Worm (Caenorhabditis elegans) whole organism, dauer: ENCODE results near the gene F16H6.7.
"Not testable (repeated sequence)": the region's sequence is repeated elsewhere in the genome, so short reads cannot be mapped to it uniquely, and the experiment has no call there.

ENCODE experiments used
- unc-62 ChIP-seq: sonication (generic microtip); optimal IDR thresholded peaks from 2 replicates; lab custom pipeline; 2017; ENCODE audit warnings: missing biosample characterization, missing genetic modification reagents, missing genetic modification characterization

F16H6.7 gene

DNA sequence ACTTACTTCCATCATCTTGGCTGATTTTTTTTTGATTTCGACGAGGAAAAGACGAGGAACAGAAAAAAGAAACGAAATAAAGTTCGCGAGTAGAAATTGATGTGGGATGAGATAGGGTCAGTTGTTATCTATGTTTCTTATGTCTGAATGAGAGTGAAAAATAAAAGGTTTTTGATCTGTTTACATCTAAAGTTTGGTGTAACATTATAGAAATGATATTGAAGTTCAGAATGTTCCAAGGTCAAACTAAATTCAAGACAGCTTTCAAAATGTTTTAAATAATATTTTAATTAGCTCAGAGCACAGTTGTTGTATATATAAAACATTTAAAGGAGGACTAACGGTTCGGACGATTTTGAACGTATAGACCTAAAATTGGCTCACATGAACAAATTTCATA lies at the start of gene F16H6.7:
TSS of gene F16H6.7 (minus strand) at position 101 of the 400 bp plus-strand sequence.
- TF ChIP-seq unc-62 (GFP tag; lab: Kevin White, UChicago), result no peak

DNA sequence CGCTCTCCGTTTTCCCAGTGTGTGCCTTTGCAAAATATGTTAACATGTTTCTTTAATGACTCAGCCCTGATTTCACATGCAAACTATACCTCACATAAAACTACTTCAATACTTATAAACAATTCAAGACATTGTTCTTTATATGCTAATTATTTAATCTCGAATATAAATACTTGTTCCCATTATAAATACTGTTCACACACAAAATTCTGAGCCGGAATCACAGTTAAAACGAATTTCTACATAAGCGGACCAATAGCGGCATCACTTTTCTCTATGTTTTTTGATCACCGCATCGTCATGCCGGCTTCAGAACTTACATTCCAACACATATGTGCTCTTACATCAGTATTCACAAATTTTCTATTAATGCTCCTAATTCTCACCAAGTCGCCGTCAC lies 45.5 kb upstream of the F16H6.7 start, which contains the start of gene R10E8.5:
TSS of gene R10E8.5 (plus strand) at position 301 of the 400 bp plus-strand sequence.
- TF ChIP-seq unc-62 (GFP tag; lab: Kevin White, UChicago), result no peak

DNA sequence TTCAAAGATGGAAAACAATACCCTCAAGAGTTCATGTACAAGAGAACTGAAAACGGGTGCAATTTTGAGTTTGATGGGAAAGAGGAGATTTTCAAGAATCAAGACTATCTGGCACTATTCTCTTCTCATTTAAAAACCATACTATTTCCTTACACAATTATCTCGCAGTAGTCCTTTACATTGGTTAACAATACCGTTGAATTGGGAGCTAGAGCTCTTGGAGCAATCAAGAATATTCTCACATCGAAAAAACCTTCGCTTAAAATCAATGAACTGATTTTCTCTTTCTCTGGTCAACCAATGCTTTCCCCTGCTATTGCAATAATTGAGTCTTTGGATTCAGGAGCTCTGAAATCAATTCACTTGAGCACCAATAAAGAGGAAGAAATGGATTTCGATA lies 44.5 kb upstream of the F16H6.7 start, which contains the start of gene R10E8.2:
TSS of gene R10E8.2 (plus strand) at position 301 of the 400 bp plus-strand sequence.
- no peak for TF ChIP-seq unc-62 (GFP tag; lab: Kevin White, UChicago)

DNA sequence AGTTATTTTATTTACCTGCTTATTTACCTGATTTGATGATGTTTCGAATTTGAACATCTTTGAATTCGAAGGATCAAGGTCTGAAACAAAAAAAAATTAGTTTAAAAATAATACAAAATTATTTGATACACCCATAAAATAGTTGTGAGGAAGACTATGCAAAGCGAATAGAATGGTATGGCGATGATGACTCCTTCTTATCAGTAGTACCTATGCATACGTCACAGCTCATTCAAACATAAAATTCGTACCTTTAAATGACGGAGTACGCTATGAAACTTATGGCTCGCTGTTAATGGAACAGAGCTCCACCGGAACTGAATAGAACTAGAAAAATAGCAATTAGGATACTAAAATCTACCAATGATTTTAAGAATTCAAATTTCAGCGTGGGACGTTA lies 43.3 kb upstream of the F16H6.7 start, which contains the start of gene R10E8.1:
TSS of gene R10E8.1 (minus strand) at position 178 of the 400 bp plus-strand sequence.
- no peak for TF ChIP-seq unc-62 (GFP tag; lab: Kevin White, UChicago)

DNA sequence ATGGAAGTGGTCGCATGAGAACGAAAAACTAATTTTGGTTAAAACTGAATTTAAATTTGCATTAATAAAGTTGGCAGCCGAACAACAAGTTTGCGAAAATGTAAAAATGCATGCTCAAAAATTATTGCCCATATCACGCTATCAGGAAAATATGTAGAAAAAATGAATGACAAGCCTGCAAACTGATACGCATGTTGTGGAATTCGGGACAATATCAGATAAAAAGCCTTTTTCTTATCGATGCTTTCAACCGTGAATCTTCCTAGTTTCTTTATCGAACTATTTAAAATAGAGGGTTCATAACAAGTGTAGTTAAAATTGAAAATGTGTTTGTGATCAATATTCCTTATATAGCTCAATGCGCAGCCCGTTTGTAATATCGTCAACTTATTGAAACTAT lies 37.1 kb upstream of the F16H6.7 start:
- no peak for TF ChIP-seq unc-62 (GFP tag; lab: Kevin White, UChicago)

DNA sequence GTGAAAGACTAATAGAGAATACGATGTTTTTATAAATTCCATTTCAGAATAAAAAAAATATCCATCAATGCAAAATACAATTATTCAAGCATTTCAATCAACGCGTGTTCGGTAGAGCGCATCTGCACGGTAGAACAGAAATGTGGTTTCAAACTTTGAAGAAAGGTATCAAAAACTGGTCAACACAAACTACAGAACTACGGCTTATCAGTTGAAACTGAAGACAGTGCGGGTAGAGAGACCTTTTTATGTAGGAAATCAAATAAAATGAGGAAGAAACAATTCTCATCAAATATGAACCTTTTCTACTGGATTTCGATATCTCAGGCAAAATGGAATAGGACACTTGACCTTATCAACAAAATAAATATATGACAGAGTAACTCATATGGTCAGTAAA lies 35.4 kb upstream of the F16H6.7 start:
- TF ChIP-seq unc-62 (GFP tag; lab: Kevin White, UChicago), result no peak

DNA sequence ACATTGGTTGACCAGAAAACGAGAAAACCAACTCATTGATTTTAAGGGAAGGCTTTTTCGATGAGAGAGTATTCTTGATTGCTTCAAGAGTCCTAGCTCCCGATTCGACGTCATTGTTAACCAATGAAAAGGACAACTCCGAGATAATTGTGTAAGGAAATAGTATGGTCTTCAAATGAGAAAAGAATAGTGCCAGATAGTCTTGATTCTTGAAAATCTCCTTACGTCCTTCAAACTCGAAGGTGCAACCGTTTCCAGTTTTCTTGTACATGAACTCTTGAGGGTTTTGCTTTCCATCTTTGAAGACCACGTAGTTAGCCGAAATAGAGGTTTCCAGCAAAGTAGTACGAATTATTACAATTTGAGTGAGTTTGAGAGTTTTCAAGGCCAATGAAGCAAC lies 34.3 kb upstream of the F16H6.7 start:
- no peak for TF ChIP-seq unc-62 (GFP tag; lab: Kevin White, UChicago)

DNA sequence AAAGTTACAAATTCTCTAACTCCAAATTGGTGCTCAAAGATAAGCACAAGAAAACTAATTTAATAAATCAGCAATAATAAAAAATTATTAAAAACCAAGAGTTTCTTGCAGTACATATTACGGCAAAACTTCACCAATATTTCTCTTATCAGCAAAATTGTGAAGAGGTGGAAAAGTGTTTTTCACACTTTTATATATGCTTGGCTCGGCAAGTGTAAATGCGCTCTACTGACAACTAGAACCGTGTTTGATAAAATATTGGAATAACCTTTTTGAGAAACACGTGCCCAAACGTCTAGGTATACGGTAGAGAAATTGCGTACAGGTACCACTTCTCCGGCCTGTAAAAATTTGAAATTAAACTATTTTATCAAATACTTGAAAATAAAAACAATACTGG lies 32.4 kb upstream of the F16H6.7 start, which contains the start of gene R10E8.8:
TSS of gene R10E8.8 (minus strand) at position 343 of the 400 bp plus-strand sequence.
- TF ChIP-seq unc-62 (GFP tag; lab: Kevin White, UChicago), result no peak

DNA sequence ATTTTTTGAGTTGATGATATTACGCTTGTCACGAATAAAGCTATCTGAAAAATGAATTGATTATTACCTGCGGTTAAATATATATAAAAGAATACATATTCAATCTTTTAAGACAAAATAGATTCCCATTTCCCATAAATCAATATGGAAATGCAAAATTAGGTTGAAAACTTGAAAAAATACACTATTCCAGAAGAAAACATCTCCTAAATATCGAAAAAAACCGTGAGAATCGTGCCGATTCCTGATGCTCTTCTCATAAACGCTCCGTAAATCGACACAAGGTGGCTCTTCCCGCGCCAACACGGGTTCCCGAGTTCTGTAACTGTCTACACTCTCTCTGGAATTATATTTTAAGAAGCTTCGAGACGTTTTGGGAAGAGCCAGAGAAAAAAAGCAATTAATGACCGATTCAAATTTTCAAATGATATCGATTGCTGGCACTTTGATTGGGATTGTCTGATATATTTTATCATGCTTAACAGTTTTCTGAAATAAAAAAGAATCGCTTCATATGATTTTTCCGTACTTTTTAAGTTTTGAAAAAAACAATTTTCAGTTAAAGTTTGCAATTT lies 27.8 kb upstream of the F16H6.7 start, which contains the start of gene R10E8.3:
TSS of gene R10E8.3 (minus strand) at position 51 of the 575 bp plus-strand sequence.
- TF ChIP-seq unc-62 (GFP tag; lab: Kevin White, UChicago), result no peak

DNA sequence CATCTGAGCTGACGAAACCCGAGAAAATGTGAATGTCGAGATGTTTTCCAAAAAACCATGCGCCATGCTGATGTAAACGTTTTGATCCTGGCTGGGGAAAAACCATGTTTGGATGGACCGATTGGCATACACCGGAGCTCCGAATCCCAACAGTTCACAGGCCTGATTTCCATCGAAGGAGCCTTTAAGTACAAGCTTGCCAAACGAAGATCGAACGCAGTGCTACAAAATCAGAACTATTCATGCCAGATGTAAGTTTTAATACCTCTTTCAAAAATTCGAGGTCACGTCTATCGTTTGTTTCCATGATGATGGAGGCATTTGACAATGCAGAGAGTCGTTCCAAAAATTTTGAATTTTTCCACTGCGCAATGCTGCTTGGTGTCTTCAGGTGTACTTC lies 26.8 kb upstream of the F16H6.7 start:
- no peak for TF ChIP-seq unc-62 (GFP tag; lab: Kevin White, UChicago)

DNA sequence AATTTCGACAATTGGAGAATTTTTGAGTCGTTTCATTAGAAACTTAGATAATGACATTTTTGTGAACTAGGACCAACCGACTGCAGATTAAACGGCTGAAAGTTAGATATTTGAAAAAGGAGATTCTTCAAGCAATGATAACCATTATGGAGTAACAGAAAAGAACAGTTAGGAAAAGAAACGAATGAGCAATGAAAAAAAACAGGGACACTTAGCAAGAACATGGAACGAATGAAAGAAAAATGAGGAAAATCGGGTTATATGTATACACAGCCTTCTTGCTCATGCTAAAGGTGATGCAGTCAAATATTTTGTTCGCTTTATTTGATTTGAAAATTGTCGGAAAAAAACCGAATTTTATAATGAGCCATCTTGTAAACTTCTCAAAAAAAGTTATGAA lies 15.4 kb upstream of the F16H6.7 start, which contains the start of gene F16H6.10:
TSS of gene F16H6.10 (minus strand) at position 101 of the 400 bp plus-strand sequence.
- no peak for TF ChIP-seq unc-62 (GFP tag; lab: Kevin White, UChicago)

DNA sequence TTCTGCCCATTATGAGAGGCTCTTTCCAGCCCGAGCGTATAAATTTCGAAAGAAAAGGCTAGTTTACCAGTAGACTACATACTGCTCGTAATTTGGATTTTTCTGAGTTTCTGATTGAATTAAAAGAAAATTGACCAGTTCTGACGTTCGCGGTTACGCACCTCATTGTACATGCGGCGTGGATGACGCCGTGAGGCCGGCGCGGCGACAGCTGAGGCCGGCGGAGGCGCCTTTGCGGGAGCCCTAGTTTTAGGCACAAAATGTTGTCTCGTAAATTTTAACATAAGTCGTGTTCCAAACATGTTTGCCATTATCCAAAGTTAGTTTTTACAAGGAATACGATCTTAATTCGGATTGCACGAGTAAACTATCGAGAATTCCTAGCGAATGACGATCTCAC lies 7.8 kb upstream of the F16H6.7 start, which contains the start of gene F16H6.9:
TSS of gene F16H6.9 (plus strand) at position 301 of the 400 bp plus-strand sequence.
- TF ChIP-seq unc-62 (GFP tag; lab: Kevin White, UChicago), result not testable (repeated sequence)

DNA sequence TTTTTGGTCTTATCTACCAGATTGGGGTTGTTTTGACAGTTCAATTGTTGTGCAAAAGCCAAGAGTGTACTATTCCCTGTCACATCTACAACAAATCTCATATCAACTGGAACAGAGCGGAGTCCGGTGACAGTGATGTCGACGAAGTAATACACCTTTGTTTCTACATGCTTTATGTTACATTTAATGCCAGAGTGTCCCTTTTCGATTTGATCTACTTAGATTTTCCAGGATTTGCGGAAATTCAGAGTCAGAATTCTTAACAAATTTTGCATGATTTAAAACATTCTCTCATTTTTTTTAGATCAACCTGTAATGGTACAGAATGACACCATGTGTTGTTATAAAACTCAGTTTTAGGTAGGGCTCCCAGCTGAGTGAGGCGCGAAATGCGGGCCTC lies 7.2 kb upstream of the F16H6.7 start, which contains the start of gene F16H6.8:
TSS of gene F16H6.8 (minus strand) at position 101 of the 400 bp plus-strand sequence.
- TF ChIP-seq unc-62 (GFP tag; lab: Kevin White, UChicago), result not testable (repeated sequence)

DNA sequence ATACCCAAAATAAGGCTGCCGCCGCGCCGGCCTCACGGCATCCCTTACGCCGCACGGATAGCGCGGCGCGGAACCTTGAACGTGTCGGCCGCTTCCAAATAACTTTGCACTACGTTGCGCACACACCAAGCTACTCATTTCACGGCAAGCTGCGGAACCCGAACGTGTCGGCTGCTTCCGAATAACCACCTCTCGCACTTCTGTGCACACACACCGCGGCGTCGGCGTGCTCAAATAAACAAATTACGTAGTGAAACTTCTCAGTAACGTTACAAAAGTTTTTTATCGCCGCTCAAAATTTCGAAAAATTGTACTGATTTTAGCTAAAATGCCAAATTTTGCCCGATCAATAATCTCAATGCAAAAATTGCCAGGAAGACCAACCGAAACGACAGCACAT lies 3.9 kb upstream of the F16H6.7 start:
- TF ChIP-seq unc-62 (GFP tag; lab: Kevin White, UChicago), result no peak

DNA sequence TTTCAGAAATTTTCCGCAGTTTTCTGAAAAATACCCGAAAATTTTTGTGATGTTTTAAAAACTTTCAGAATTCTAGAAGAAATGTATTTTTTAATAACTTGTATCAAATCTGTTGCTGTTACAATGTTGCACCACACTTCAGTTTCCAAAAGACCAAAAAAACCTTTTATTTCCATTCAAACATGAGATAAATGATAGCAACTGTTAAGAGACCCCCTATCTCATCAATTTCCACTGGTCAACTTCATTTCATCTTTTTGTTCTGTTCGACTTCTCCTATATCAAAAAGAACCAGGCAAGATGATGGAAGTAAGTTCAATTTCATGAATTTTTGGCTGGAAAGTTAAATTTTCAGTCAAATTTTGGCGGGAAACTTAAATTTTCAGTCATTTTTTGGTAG lies 10.6 kb downstream of the F16H6.7 start, which contains the start of gene F16H6.4:
TSS of gene F16H6.4 (plus strand) at position 301 of the 400 bp plus-strand sequence.
- no peak for TF ChIP-seq unc-62 (GFP tag; lab: Kevin White, UChicago)

DNA sequence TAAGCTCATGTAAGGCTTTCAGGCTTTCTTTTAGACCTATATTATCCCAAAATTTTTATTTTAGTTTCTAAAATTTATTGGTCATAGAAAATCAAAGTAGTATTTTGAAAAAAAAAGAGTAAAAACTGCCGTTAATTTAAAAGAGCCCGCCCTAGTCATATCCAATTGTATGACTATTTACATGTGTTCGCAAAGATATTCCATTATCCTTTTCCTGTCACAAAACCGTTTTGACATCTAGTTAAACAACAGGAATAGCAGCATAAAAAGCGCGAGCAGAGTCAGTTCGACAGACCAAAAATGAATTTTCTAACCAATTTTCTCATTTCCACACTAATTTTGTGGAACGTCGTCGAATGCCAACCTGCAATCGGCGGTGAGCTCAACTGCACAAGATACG lies 14.0 kb downstream of the F16H6.7 start, which contains the start of gene F16H6.3:
TSS of gene F16H6.3 (plus strand) at position 301 of the 400 bp plus-strand sequence.
- TF ChIP-seq unc-62 (GFP tag; lab: Kevin White, UChicago), result no peak

DNA sequence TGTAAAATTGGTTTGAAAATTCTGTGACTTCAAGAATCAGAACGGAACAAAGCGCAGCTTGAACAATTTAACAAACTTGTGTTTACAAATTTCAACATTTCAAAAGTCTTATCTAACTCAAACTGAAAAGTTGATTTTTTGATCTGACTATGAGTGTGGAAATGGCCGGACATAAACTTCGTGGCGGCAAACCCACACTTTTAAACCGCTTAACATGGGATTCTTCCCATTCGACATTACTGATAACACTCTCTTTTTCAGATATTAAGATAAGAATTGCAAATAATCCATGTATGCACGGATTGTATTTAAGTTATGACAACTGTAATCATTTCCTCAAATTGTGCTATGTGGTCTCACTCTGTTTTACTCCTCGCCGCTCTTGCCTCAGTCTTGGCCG lies 17.8 kb downstream of the F16H6.7 start, which contains the start of gene clec-42:
TSS of gene clec-42 (plus strand) at position 285 of the 400 bp plus-strand sequence.
- no peak for TF ChIP-seq unc-62 (GFP tag; lab: Kevin White, UChicago)
